Worm (Caenorhabditis elegans) whole organism, L1 larva: Measurements from ENCODE around the gene cysl-4.
A peak's percentile ranks its signal among the peaks of the same experiment; 100 is the strongest.

Source experiments
- C16A3.4 ChIP-seq: fragments of 150-350 bp; optimal IDR thresholded peaks from 2 replicates; lab custom pipeline; 2014; ENCODE audit warnings: missing biosample characterization, missing genetic modification characterization
- Y116A8C.19 ChIP-seq: sonication (generic microtip); optimal IDR thresholded peaks from 2 replicates; lab custom pipeline; 2016; ENCODE audit warnings: missing compliant biosample characterization, missing genetic modification characterization, borderline replicate concordance
- aly-2 ChIP-seq: fragments of 150-350 bp; optimal IDR thresholded peaks from 2 replicates; lab custom pipeline; 2014; ENCODE audit warnings: missing biosample characterization, missing genetic modification characterization
- ama-1 ChIP-seq: fragments of 150-350 bp; optimal IDR thresholded peaks from 2 replicates; lab custom pipeline; 2014
- ceh-8 ChIP-seq: fragments of 200-800 bp; sonication (Bioruptor generic); optimal IDR thresholded peaks from 2 replicates; lab custom pipeline; 2018; ENCODE audit warnings: mild to moderate bottlenecking, missing genetic modification characterization, moderate library complexity, missing compliant biosample characterization
- ceh-82 ChIP-seq, 3 experiments: fragments of 150-350 bp in 1 of 3; sonication (generic microtip) in 2 of 3; optimal IDR thresholded peaks; 2 replicates each; lab custom pipeline; 2014 to 2017; ENCODE audit warnings: missing biosample characterization in 3 of 3, missing genetic modification characterization in 3 of 3
- efl-1 ChIP-seq, 4 experiments: fragments of 150-350 bp; optimal IDR thresholded peaks in 3 of 4; peaks in 1 of 4; 1 replicate in 1 of 4; 2 replicates in 3 of 4; lab custom pipeline; 2014; ENCODE audit warnings: missing biosample characterization in 2 of 4, missing genetic modification characterization in 2 of 4, missing genetic modification reagents in 2 of 4
- efl-3 ChIP-seq: fragments of 200-800 bp; sonication (Bioruptor generic); optimal IDR thresholded peaks from 2 replicates; lab custom pipeline; 2018; ENCODE audit warnings: mild to moderate bottlenecking, missing genetic modification characterization, missing compliant biosample characterization
- elt-2 ChIP-seq: sonication (generic microtip); optimal IDR thresholded peaks from 2 replicates; lab custom pipeline; 2016; ENCODE audit warnings: missing genetic modification characterization, mild to moderate bottlenecking, inconsistent platforms, missing compliant biosample characterization, missing genetic modification reagents
- elt-3 ChIP-seq, 6 experiments: fragments of 150-350 bp in 1 of 6; sonication (generic microtip); optimal IDR thresholded peaks; 2 replicates each; lab custom pipeline; 2017 to 2018; ENCODE audit warnings: missing biosample characterization in 6 of 6, missing genetic modification characterization in 6 of 6, inconsistent platforms in 1 of 6
- fkh-8 ChIP-seq: sonication (generic microtip); optimal IDR thresholded peaks from 2 replicates; lab custom pipeline; 2016; ENCODE audit warnings: mild to moderate bottlenecking, missing genetic modification characterization, missing compliant biosample characterization
- grh-1 ChIP-seq: fragments of 200-800 bp; sonication (Bioruptor generic); IDR thresholded peaks from 2 replicates; pipeline ENCODE4 v1.3.6; 2022; ENCODE audit warnings: missing genetic modification reagents, missing genetic modification characterization, missing compliant biosample characterization
- hlh-17 ChIP-seq: fragments of 200-800 bp; sonication (Bioruptor generic); optimal IDR thresholded peaks from 2 replicates; lab custom pipeline; 2018; ENCODE audit warnings: missing genetic modification characterization, mild to moderate bottlenecking, missing compliant biosample characterization, moderate library complexity, borderline replicate concordance
- isw-1 ChIP-seq: fragments of 200-800 bp; sonication (Bioruptor generic); IDR thresholded peaks from 2 replicates; pipeline ENCODE4 v1.3.6; 2022; ENCODE audit warnings: missing genetic modification characterization, missing compliant biosample characterization
- lin-14 ChIP-seq: fragments of 200-800 bp; sonication (Bioruptor generic); optimal IDR thresholded peaks from 2 replicates; lab custom pipeline; 2018; ENCODE audit warnings: mild to moderate bottlenecking, missing genetic modification characterization, moderate library complexity, missing compliant biosample characterization
- lin-15B ChIP-seq: fragments of 150-350 bp; sonication (generic microtip); optimal IDR thresholded peaks from 3 replicates; lab custom pipeline; 2014; ENCODE audit warnings: missing biosample characterization, missing genetic modification characterization
- lin-35 ChIP-seq, 2 experiments: fragments of 150-350 bp; optimal IDR thresholded peaks; 2 replicates each; lab custom pipeline; 2014; ENCODE audit warnings: missing biosample characterization in 2 of 2, missing genetic modification characterization in 2 of 2, missing genetic modification reagents in 2 of 2
- lin-39 ChIP-seq: fragments of 150-350 bp; optimal IDR thresholded peaks from 2 replicates; lab custom pipeline; 2014; ENCODE audit warnings: missing biosample characterization, missing genetic modification reagents, missing genetic modification characterization
- lir-3 ChIP-seq: sonication (generic microtip); optimal IDR thresholded peaks from 2 replicates; lab custom pipeline; 2016; ENCODE audit warnings: mild to moderate bottlenecking, missing genetic modification characterization, moderate library complexity, missing compliant biosample characterization; ENCODE audit not compliant: poor library complexity
- mef-2 ChIP-seq: fragments of 150-350 bp; optimal IDR thresholded peaks from 2 replicates; lab custom pipeline; 2014; ENCODE audit warnings: missing biosample characterization, missing genetic modification characterization
- mep-1 ChIP-seq: fragments of 150-350 bp; optimal IDR thresholded peaks from 2 replicates; lab custom pipeline; 2014; ENCODE audit warnings: missing biosample characterization, missing genetic modification characterization
- nhr-11 ChIP-seq: fragments of 150-350 bp; optimal IDR thresholded peaks from 2 replicates; lab custom pipeline; 2014; ENCODE audit warnings: missing biosample characterization, missing genetic modification characterization
- nhr-20 ChIP-seq: sonication (generic microtip); optimal IDR thresholded peaks from 2 replicates; lab custom pipeline; 2016; ENCODE audit warnings: mild to moderate bottlenecking, missing genetic modification characterization, missing compliant biosample characterization
- nhr-28 ChIP-seq: fragments of 150-350 bp; optimal IDR thresholded peaks from 2 replicates; lab custom pipeline; 2014; ENCODE audit warnings: missing biosample characterization, missing genetic modification characterization
- nhr-47 ChIP-seq: sonication (generic microtip); optimal IDR thresholded peaks from 2 replicates; lab custom pipeline; 2016; ENCODE audit warnings: mild to moderate bottlenecking, missing genetic modification characterization, moderate library complexity, missing compliant biosample characterization
- nhr-71 ChIP-seq: sonication (generic microtip); optimal IDR thresholded peaks from 2 replicates; lab custom pipeline; 2016; ENCODE audit warnings: mild to moderate bottlenecking, missing genetic modification characterization, moderate library complexity, missing compliant biosample characterization
- nhr-84 ChIP-seq: sonication (generic microtip); optimal IDR thresholded peaks from 2 replicates; lab custom pipeline; 2017; ENCODE audit warnings: missing biosample characterization, missing genetic modification characterization
- nhr-85 ChIP-seq: sonication (generic microtip); peaks from one replicate; lab custom pipeline; 2016; ENCODE audit warnings: missing genetic modification characterization, inconsistent platforms, missing compliant biosample characterization
- nhr-90 ChIP-seq: sonication (generic microtip); optimal IDR thresholded peaks from 2 replicates; lab custom pipeline; 2016; ENCODE audit warnings: mild to moderate bottlenecking, missing genetic modification characterization, missing compliant biosample characterization; ENCODE audit not compliant: poor library complexity
- rnt-1 ChIP-seq: sonication (generic microtip); optimal IDR thresholded peaks from 2 replicates; lab custom pipeline; 2016; ENCODE audit warnings: mild to moderate bottlenecking, missing genetic modification characterization, moderate library complexity, missing compliant biosample characterization
- skn-1 ChIP-seq: fragments of 150-350 bp; optimal IDR thresholded peaks from 2 replicates; lab custom pipeline; 2014; ENCODE audit warnings: missing biosample characterization, missing genetic modification characterization
- snpc-4 ChIP-seq: fragments of 150-350 bp; optimal IDR thresholded peaks from 2 replicates; lab custom pipeline; 2014; ENCODE audit warnings: missing biosample characterization, missing genetic modification characterization
- swsn-7 ChIP-seq: sonication (generic microtip); optimal IDR thresholded peaks from 2 replicates; lab custom pipeline; 2016; ENCODE audit warnings: missing genetic modification characterization, missing compliant biosample characterization
- unc-130 ChIP-seq: fragments of 150-350 bp; optimal IDR thresholded peaks from 2 replicates; lab custom pipeline; 2017; ENCODE audit warnings: missing biosample characterization, missing genetic modification characterization, inconsistent platforms
- unc-62 ChIP-seq: fragments of 150-350 bp; optimal IDR thresholded peaks from 2 replicates; lab custom pipeline; 2014; ENCODE audit warnings: missing biosample characterization, missing genetic modification reagents, missing genetic modification characterization
- vab-15 ChIP-seq: sonication (generic microtip); optimal IDR thresholded peaks from 2 replicates; lab custom pipeline; 2017; ENCODE audit warnings: missing genotype, mild to moderate bottlenecking, missing genetic modification characterization, missing compliant biosample characterization
- zag-1 ChIP-seq: fragments of 150-350 bp; optimal IDR thresholded peaks from 2 replicates; lab custom pipeline; 2014; ENCODE audit warnings: missing biosample characterization, missing genetic modification characterization
- ztf-4 ChIP-seq: fragments of 150-350 bp; optimal IDR thresholded peaks from 2 replicates; lab custom pipeline; 2014; ENCODE audit warnings: missing biosample characterization, missing genetic modification characterization

The cysl-4 gene

DNA sequence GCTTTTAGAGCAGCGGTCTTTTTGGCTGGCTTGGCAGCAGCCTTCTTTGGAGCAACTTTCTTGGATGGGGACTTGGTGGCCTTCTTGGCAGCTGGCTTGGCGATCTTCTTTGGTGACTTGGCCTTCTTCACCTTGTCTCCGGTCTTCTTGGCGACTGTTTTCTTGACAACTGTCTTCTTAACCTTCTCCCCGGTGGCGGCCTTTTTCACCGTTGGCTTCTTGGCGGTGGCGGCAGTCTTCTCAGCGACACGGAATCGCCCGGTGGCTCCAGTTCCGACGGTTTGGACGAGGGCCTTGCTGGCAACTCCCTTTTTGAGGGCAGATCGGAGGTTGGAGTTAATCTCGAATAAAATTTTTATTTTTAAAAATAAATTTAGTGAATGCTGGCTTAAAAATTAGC is 25.9 kb downstream of the cysl-4 start:
- TF ChIP-seq efl-1 (optimal IDR thresholded peaks at IDR 0.05; lab: Kevin White, UChicago) (no peak), efl-1 (GFP tag; optimal IDR thresholded peaks at IDR 0.05 in 1 of 2; lab: Kevin White, UChicago) (peak in 1 of 2 experiments; percentile 10), C16A3.4 (tag; lab: Kevin White, UChicago) (no peak)

DNA sequence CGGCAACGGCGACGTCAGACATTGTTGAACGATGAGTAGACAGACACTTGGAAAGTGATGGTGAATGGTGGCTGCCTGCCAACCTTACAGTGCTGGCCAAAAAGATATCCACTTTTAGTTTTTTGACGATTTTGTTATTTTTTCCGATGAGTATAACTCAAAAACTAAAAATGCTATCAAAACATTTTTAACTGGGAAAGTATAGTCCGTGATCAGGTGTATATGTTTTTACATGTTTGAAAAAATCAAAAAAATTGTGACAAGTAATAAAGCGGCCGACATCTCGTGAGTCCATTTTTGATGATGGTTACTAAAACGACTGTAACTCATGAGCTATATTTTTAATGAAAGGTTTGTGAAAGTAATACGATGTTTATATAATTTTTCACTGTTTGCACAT is 26.7 kb downstream of the cysl-4 start, which contains the start of gene hil-6:
TSS of gene hil-6 (minus strand) at position 101 of the 400 bp plus-strand sequence.
- TF ChIP-seq efl-3 (GFP tag; lab: Kevin White, UChicago) (no peak), vab-15 (no peak), rnt-1 (no peak), elt-2 (tag; lab: Kevin White, UChicago) (no peak), C16A3.4 (tag; lab: Kevin White, UChicago) (no peak), nhr-90 (tag; lab: Kevin White, UChicago) (no peak), nhr-84 (no peak), Y116A8C.19 (no peak), skn-1 (tag; lab: Kevin White, UChicago) (no peak), lin-15B (no peak), isw-1 (GFP tag; lab: Robert Waterston, UW) (no peak)

DNA sequence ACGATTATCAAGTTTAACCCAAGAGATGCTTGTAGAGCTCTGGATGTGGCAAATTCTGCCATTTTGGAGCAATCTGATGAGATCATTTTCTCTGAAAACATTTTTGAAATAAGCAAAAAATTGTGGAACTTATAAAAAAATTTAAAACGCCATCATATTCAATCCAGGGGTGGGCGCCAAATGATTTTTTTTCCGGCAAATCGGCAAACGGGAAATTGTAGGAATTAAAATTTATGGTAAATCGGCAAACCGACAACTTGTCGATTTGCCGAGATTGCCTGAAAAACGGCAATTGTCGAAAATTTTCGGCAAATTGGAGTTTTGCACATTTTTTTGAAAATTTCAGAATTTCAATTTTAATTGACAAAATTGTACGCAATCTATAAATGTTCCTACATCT is 30.8 kb downstream of the cysl-4 start, which contains the start of gene srab-23:
TSS of gene srab-23 (minus strand) at position 101 of the 400 bp plus-strand sequence.
- no peak for TF ChIP-seq mep-1 (tag; lab: Kevin White, UChicago)
- TF ChIP-seq grh-1 (GFP tag; lab: Robert Waterston, UW): no peak
- TF ChIP-seq lir-3: no peak
- TF ChIP-seq mef-2 (tag; lab: Kevin White, UChicago): no peak
- no peak for TF ChIP-seq nhr-71 (tag; lab: Kevin White, UChicago)
- TF ChIP-seq nhr-20 (tag; lab: Kevin White, UChicago): no peak
- TF ChIP-seq lin-39 (tag; lab: Kevin White, UChicago): no peak
- TF ChIP-seq zag-1 (tag; lab: Kevin White, UChicago): no peak
- TF ChIP-seq ceh-82 (tag; optimal IDR thresholded peaks at IDR 0.05; lab: Kevin White, UChicago): no peak
- TF ChIP-seq unc-62: no peak
- TF ChIP-seq snpc-4 (tag; lab: Kevin White, UChicago): no peak
- no peak for TF ChIP-seq nhr-84
- no peak for TF ChIP-seq ztf-4 (tag; lab: Kevin White, UChicago)
- no peak for TF ChIP-seq nhr-28 (tag; lab: Kevin White, UChicago)
- TF ChIP-seq skn-1 (tag; lab: Kevin White, UChicago): no peak
- no peak for TF ChIP-seq nhr-85 (tag; lab: Kevin White, UChicago)
- TF ChIP-seq ama-1: no peak
- TF ChIP-seq hlh-17 (GFP tag; lab: Kevin White, UChicago): no peak
- TF ChIP-seq, all 84 proteins: peak for 0

DNA sequence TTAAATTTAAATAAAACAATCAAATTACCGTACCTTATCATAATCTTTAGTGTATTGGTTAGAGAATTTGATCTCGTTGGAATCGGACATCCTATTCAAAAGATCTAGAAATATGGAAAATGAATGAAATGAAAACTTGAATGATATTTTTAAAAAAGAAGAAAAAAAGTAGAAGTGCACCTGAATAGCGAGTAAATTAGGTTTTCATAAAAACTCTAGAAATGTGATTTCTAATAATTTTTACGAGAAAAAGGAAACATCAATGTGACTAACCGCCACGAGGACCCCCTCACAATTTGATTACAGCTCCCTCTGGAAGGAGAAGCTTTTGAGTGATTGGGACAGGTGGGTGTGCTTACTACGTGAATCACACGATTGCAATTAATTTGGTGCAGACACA is 41.2 kb downstream of the cysl-4 start, which contains the start of gene Y40B10A.5:
TSS of gene Y40B10A.5 (minus strand) at position 101 of the 400 bp plus-strand sequence.
- TF ChIP-seq ceh-8 (GFP tag; lab: Kevin White, UChicago) (peak; percentile 6), nhr-47 (tag; lab: Kevin White, UChicago) (peak; percentile 26), aly-2 (tag; lab: Kevin White, UChicago) (no peak), fkh-8 (tag; lab: Kevin White, UChicago) (peak; percentile 27), nhr-28 (tag; lab: Kevin White, UChicago) (no peak), unc-130 (tag; lab: Kevin White, UChicago) (no peak)
- TF ChIP-seq, all 84 proteins: peak for 3

DNA sequence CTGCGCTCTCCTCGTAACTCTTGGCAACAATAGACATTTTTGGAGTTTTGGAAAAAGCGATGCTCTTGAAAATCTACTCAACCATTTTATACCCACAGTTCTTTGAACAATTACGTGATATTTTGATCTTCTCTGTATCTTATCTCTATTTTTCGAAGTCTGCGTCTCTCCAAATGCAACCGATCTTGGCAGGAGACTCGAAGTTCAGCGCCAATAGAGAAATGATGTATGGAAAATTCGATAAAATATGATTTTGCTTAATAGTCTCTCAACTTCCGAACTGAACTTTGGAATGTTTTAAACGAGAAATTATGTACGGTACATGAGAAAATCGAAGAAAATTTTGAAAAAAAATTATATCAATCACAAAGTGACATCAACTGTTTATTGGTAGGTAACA is 45.4 kb downstream of the cysl-4 start, which contains the start of gene comt-4:
TSS of gene comt-4 (minus strand) at position 50 of the 400 bp plus-strand sequence.
- TF ChIP-seq nhr-20 (tag; lab: Kevin White, UChicago) (peak; percentile 28), elt-2 (tag; lab: Kevin White, UChicago) (no peak), nhr-11 (tag; lab: Kevin White, UChicago) (no peak), elt-3 (tag; optimal IDR thresholded peaks at IDR 0.05; lab: Kevin White, UChicago) (peak in 3 of 6 experiments; percentile 2 to 45 (median 33)), nhr-28 (tag; lab: Kevin White, UChicago) (no peak), lin-14 (GFP tag; lab: Kevin White, UChicago) (no peak), vab-15 (no peak), lin-35 (GFP tag; optimal IDR thresholded peaks at IDR 0.05; lab: Kevin White, UChicago) (no peak), grh-1 (GFP tag; lab: Robert Waterston, UW) (no peak), swsn-7 (no peak)
